Worm (Caenorhabditis elegans): ENCODE data around the gene dkf-2.

Gene dkf-2

DNA sequence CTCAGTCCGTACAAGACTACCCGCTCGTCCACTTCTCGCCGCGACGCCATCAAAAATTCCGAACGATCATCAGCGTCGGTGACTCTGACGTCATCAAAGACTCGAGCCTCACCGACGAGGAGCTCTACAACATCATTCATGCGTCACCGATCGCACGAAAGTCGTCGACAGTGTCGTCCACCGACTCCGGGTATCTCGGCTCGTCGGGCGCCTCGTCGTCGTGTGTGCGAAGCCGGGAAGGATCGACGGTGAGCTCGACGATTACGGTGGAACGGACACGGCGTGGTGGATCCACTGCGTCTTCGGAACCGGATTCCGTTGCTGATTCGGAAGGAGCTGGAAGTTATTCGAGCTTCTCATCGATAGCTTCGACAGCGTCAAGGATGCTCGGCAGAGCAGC is 37.4 kb downstream of the dkf-2 start:
- TF ChIP-seq drap-1 (GFP tag; optimal IDR thresholded peaks at IDR 0.05) (no peak), elt-1 (tag; optimal IDR thresholded peaks at IDR 0.05; ENCODE audit: borderline replicate concordance, insufficient read depth) (no peak), ztf-11 (tag; optimal IDR thresholded peaks at IDR 0.05) (no peak), mab-5 (tag; optimal IDR thresholded peaks at IDR 0.05) (no peak), ham-2 (GFP tag; optimal IDR thresholded peaks at IDR 0.05) (no peak), sptf-1 (tag; optimal IDR thresholded peaks at IDR 0.05) (no peak)

DNA sequence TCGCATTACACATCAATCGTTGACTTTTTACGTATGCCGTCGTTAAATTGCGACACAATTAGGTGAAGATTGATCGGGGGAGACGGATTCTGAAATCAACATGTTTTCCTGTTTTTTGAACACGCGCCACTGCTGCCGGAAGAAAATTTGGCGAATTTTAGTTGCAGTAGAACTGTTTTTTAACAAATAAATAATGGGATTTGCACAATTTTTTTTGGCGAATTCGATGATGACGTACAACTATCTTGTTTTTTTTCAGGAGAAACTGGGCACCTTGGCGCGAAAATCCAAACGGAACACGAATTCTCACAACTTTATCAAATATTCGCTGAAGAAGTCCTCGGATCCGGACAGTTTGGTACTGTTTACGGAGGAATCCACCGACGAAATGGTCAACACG is 38.6 kb downstream of the dkf-2 start:
- TF ChIP-seq unc-120 (tag; optimal IDR thresholded peaks at IDR 0.05; ENCODE audit: poor library complexity, severe bottlenecking) (no peak), sem-2 (GFP tag; optimal IDR thresholded peaks at IDR 0.05) (no peak), mls-2 (tag; optimal IDR thresholded peaks at IDR 0.05) (no peak), elt-1 (tag; optimal IDR thresholded peaks at IDR 0.05; ENCODE audit: borderline replicate concordance, insufficient read depth) (no peak), nhr-28 (tag; optimal IDR thresholded peaks at IDR 0.05) (no peak), lin-32 (GFP tag; optimal IDR thresholded peaks at IDR 0.05) (no peak), bed-3 (GFP tag; optimal IDR thresholded peaks at IDR 0.05) (no peak), sptf-1 (tag; optimal IDR thresholded peaks at IDR 0.05) (no peak), zip-8 (tag; optimal IDR thresholded peaks at IDR 0.05) (no peak), ces-1 (GFP tag; optimal IDR thresholded peaks at IDR 0.05) (no peak), snpc-4 (tag; optimal IDR thresholded peaks at IDR 0.05) (no peak), nhr-237 (tag; optimal IDR thresholded peaks at IDR 0.05) (no peak)

ce11 chrV:16788967-16789366 is 41.5 kb downstream of the dkf-2 start, which contains the start of gene immt-2:
TSS of gene immt-2 (plus strand) at chrV:16789267.
- TF ChIP-seq ceh-43 (GFP tag; optimal IDR thresholded peaks at IDR 0.05) (no peak), pha-4 (tag; optimal IDR thresholded peaks at IDR 0.05) (no peak), nhr-76 (tag; optimal IDR thresholded peaks at IDR 0.05) (no peak)

- TF ChIP-seq ham-2 (GFP tag; optimal IDR thresholded peaks at IDR 0.05) (no peak), sem-2 (GFP tag; optimal IDR thresholded peaks at IDR 0.05) (no peak), cnd-1 (tag; optimal IDR thresholded peaks at IDR 0.05) (no peak), drap-1 (GFP tag; optimal IDR thresholded peaks at IDR 0.05) (no peak), ceh-83 (GFP tag; optimal IDR thresholded peaks at IDR 0.05) (no peak), M03D4.4 (tag; optimal IDR thresholded peaks at IDR 0.05) (no peak), unc-62 (GFP tag; optimal IDR thresholded peaks at IDR 0.05) (no peak), mab-5 (tag; optimal IDR thresholded peaks at IDR 0.05) (no peak), bed-3 (GFP tag; optimal IDR thresholded peaks at IDR 0.05) (no peak), elt-3 (tag; optimal IDR thresholded peaks at IDR 0.05) (no peak), ceh-43 (GFP tag; optimal IDR thresholded peaks at IDR 0.05) (no peak), mls-2 (tag; optimal IDR thresholded peaks at IDR 0.05) (no peak), sptf-1 (tag; optimal IDR thresholded peaks at IDR 0.05) (no peak)
Measured at ce11 chrV:16792717-16793116, 45.3 kb downstream of the dkf-2 start.

- TF ChIP-seq snpc-4 (tag; optimal IDR thresholded peaks at IDR 0.05) (no peak), cnd-1 (tag; optimal IDR thresholded peaks at IDR 0.05) (no peak), drap-1 (GFP tag; optimal IDR thresholded peaks at IDR 0.05) (no peak), mep-1 (tag; optimal IDR thresholded peaks at IDR 0.05) (no peak), pha-4 (tag; optimal IDR thresholded peaks at IDR 0.05) (no peak), nhr-76 (tag; optimal IDR thresholded peaks at IDR 0.05) (no peak), nhr-28 (tag; optimal IDR thresholded peaks at IDR 0.05) (no peak), mls-2 (tag; optimal IDR thresholded peaks at IDR 0.05) (no peak), flh-1 (GFP tag; optimal IDR thresholded peaks at IDR 0.05) (no peak), ceh-83 (GFP tag; optimal IDR thresholded peaks at IDR 0.05) (no peak), lsy-2 (tag; optimal IDR thresholded peaks at IDR 0.05) (no peak), ces-1 (GFP tag; optimal IDR thresholded peaks at IDR 0.05) (no peak), ceh-39 (tag; optimal IDR thresholded peaks at IDR 0.05) (no peak), nhr-237 (tag; optimal IDR thresholded peaks at IDR 0.05) (no peak), lin-32 (GFP tag; optimal IDR thresholded peaks at IDR 0.05) (no peak), blmp-1 (tag; optimal IDR thresholded peaks at IDR 0.05) (no peak), unc-120 (tag; optimal IDR thresholded peaks at IDR 0.05; ENCODE audit: poor library complexity, severe bottlenecking) (no peak), lin-13 (tag; optimal IDR thresholded peaks at IDR 0.05) (no peak), M03D4.4 (tag; optimal IDR thresholded peaks at IDR 0.05) (no peak)
Measured at ce11 chrV:16793312-16793711, 45.9 kb downstream of the dkf-2 start.

- TF ChIP-seq bed-3 (GFP tag; optimal IDR thresholded peaks at IDR 0.05) (no peak), nhr-12 (tag; optimal IDR thresholded peaks at IDR 0.05) (no peak), tbx-8 (GFP tag; optimal IDR thresholded peaks at IDR 0.05) (no peak), mep-1 (tag; optimal IDR thresholded peaks at IDR 0.05) (no peak), M03D4.4 (tag; optimal IDR thresholded peaks at IDR 0.05) (no peak), nhr-2 (tag; optimal IDR thresholded peaks at IDR 0.05) (no peak), unc-39 (tag; optimal IDR thresholded peaks at IDR 0.05) (no peak), sptf-1 (tag; optimal IDR thresholded peaks at IDR 0.05) (no peak), mls-2 (tag; optimal IDR thresholded peaks at IDR 0.05) (no peak), lsy-2 (tag; optimal IDR thresholded peaks at IDR 0.05) (no peak), cnd-1 (tag; optimal IDR thresholded peaks at IDR 0.05) (no peak), blmp-1 (tag; optimal IDR thresholded peaks at IDR 0.05) (no peak), ham-2 (GFP tag; optimal IDR thresholded peaks at IDR 0.05) (no peak), nhr-76 (tag; optimal IDR thresholded peaks at IDR 0.05) (no peak), flh-1 (GFP tag; optimal IDR thresholded peaks at IDR 0.05) (no peak), hlh-1 (tag; optimal IDR thresholded peaks at IDR 0.05) (no peak), ceh-83 (GFP tag; optimal IDR thresholded peaks at IDR 0.05) (no peak), zip-8 (tag; optimal IDR thresholded peaks at IDR 0.05) (no peak), ceh-43 (GFP tag; optimal IDR thresholded peaks at IDR 0.05) (no peak)
Measured at ce11 chrV:16794079-16794478, 46.7 kb downstream of the dkf-2 start.
